Worm (Caenorhabditis elegans) whole organism, mixed stage, embryonic: ENCODE data around the gene F56B6.6.

Experiments
- blmp-1 ChIP-seq: fragments of 150-350 bp; optimal IDR thresholded peaks from 2 replicates; lab custom pipeline; 2014; ENCODE audit warnings: missing biosample characterization, missing genetic modification characterization
- ces-1 ChIP-seq: fragments of 150-350 bp; optimal IDR thresholded peaks from 2 replicates; lab custom pipeline; 2014; ENCODE audit warnings: missing biosample characterization, missing genetic modification reagents, missing genetic modification characterization
- elt-3 ChIP-seq: fragments of 150-350 bp; optimal IDR thresholded peaks from 2 replicates; lab custom pipeline; 2014; ENCODE audit warnings: missing biosample characterization, missing genetic modification characterization
- lin-13 ChIP-seq: fragments of 150-350 bp; optimal IDR thresholded peaks from 2 replicates; lab custom pipeline; 2014; ENCODE audit warnings: missing biosample characterization, missing genetic modification characterization
- mep-1 ChIP-seq: fragments of 150-350 bp; optimal IDR thresholded peaks from 2 replicates; lab custom pipeline; 2017; ENCODE audit warnings: missing biosample characterization, missing genetic modification reagents, missing genetic modification characterization, inconsistent platforms
- nhr-12 ChIP-seq: fragments of 150-350 bp; optimal IDR thresholded peaks from 2 replicates; lab custom pipeline; 2014; ENCODE audit warnings: missing biosample characterization, missing genetic modification characterization
- pha-4 ChIP-seq: fragments of 150-350 bp; optimal IDR thresholded peaks from 2 replicates; lab custom pipeline; 2018; ENCODE audit warnings: missing biosample characterization, missing genetic modification reagents, missing genetic modification characterization
- sptf-1 ChIP-seq: sonication (generic microtip); optimal IDR thresholded peaks from 2 replicates; lab custom pipeline; 2017; ENCODE audit warnings: mild to moderate bottlenecking, missing genetic modification characterization, moderate library complexity, missing compliant biosample characterization
- unc-120 ChIP-seq: sonication (generic microtip); optimal IDR thresholded peaks from 2 replicates; lab custom pipeline; 2017; ENCODE audit warnings: missing genetic modification characterization, missing compliant biosample characterization; ENCODE audit not compliant: poor library complexity, severe bottlenecking

DNA sequence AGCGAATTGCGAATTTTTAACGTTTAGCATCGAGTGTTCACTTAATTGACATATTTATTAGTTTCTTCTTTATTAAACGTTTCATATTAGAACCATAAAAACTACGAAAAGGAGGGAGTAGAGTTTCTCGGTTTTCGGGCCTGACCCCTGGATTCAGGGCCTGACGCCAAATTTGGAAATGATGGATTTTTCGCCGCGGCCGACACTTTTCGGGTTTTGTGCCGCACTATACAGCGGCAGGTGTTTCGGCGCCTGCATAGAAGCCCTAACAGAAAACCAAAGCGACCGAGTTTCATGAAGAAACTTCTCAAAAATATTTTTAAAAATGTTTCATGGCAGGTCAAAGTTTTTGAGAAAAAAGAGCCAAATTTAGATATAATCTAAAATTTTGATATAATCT is 32.5 kb downstream of the F56B6.6 start:
- TF ChIP-seq mep-1 (no peak), ces-1 (GFP tag; lab: Kevin White, UChicago) (no peak), nhr-12 (tag; lab: Kevin White, UChicago) (no peak), unc-120 (tag; lab: Kevin White, UChicago) (no peak), sptf-1 (tag; lab: Kevin White, UChicago) (no peak), blmp-1 (tag; lab: Kevin White, UChicago) (no peak), lin-13 (tag; lab: Kevin White, UChicago) (no peak), pha-4 (tag; lab: Kevin White, UChicago) (no peak), elt-3 (no peak)
